Worm (Caenorhabditis elegans): Measurements from ENCODE around the gene C05C9.2.

Gene C05C9.2

ce11 chrX:11196741-11197140, 43.9 kb downstream of the C05C9.2 start, which contains the start of gene C34F6.1:
TSS of gene C34F6.1 (minus strand) at chrX:11196841.
- no peak for TF ChIP-seq dve-1 (tag; optimal IDR thresholded peaks at IDR 0.05)
- no peak for TF ChIP-seq fkh-10 (GFP tag; optimal IDR thresholded peaks at IDR 0.05)
- no peak for TF ChIP-seq Y22D7AL.16 (tag; optimal IDR thresholded peaks at IDR 0.05)
- no peak for TF ChIP-seq gmeb-2 (tag; optimal IDR thresholded peaks at IDR 0.05)
- TF ChIP-seq ceh-18 (tag; optimal IDR thresholded peaks at IDR 0.05): no peak
- TF ChIP-seq ama-1 (optimal IDR thresholded peaks at IDR 0.05): no peak
- no peak for TF ChIP-seq T23F11.4 (GFP tag; optimal IDR thresholded peaks at IDR 0.05)
- TF ChIP-seq nfya-1 (tag; optimal IDR thresholded peaks at IDR 0.05): no peak

ce11 chrX:11199155-11199554, 46.3 kb downstream of the C05C9.2 start, which contains the start of gene col-178:
TSS of gene col-178 (plus strand) at chrX:11199455.
- TF ChIP-seq C08G9.2 (tag; optimal IDR thresholded peaks at IDR 0.05) (no peak), lim-6 (tag; optimal IDR thresholded peaks at IDR 0.05) (no peak), sox-4 (tag; optimal IDR thresholded peaks at IDR 0.05) (no peak), hlh-30 (tag; optimal IDR thresholded peaks at IDR 0.05; ENCODE audit: insufficient read depth) (no peak), T23F11.4 (GFP tag; optimal IDR thresholded peaks at IDR 0.05) (no peak), ttx-3 (tag; optimal IDR thresholded peaks at IDR 0.05) (no peak), nhr-11 (tag; optimal IDR thresholded peaks at IDR 0.05) (no peak)

ce11 chrX:11201165-11201564, 48.3 kb downstream of the C05C9.2 start, which contains the start of gene col-179:
TSS of gene col-179 (plus strand) at chrX:11201465.
- TF ChIP-seq dmd-4 (tag; optimal IDR thresholded peaks at IDR 0.05; ENCODE audit: borderline replicate concordance): no peak
- TF ChIP-seq ceh-48 (tag; optimal IDR thresholded peaks at IDR 0.05): no peak
- TF ChIP-seq mec-3 (tag; optimal IDR thresholded peaks at IDR 0.05; ENCODE audit: borderline replicate concordance): no peak
- TF ChIP-seq unc-3 (GFP tag; conservative IDR thresholded peaks at IDR 0.05): no peak
- TF ChIP-seq unc-3 (tag; optimal IDR thresholded peaks at IDR 0.05): no peak
- no peak for TF ChIP-seq pat-9 (tag; optimal IDR thresholded peaks at IDR 0.05)
- no peak for TF ChIP-seq che-1 (tag; optimal IDR thresholded peaks at IDR 0.05)
- TF ChIP-seq ahr-1 (tag; optimal IDR thresholded peaks at IDR 0.05): no peak
- TF ChIP-seq hlh-13 (GFP tag; optimal IDR thresholded peaks at IDR 0.05): no peak

- TF ChIP-seq ceh-9 (tag; optimal IDR thresholded peaks at IDR 0.05) (no peak), ceh-34 (tag; optimal IDR thresholded peaks at IDR 0.05) (no peak), pag-3 (tag; optimal IDR thresholded peaks at IDR 0.05; ENCODE audit: borderline replicate concordance) (no peak), pat-9 (tag; optimal IDR thresholded peaks at IDR 0.05) (no peak), K09A11.1 (tag; optimal IDR thresholded peaks at IDR 0.05; ENCODE audit: insufficient read depth) (no peak), fkh-6 (tag; optimal IDR thresholded peaks at IDR 0.05) (no peak), unc-55 (GFP tag; optimal IDR thresholded peaks at IDR 0.05) (no peak), lim-6 (tag; optimal IDR thresholded peaks at IDR 0.05) (no peak), C08G9.2 (tag; optimal IDR thresholded peaks at IDR 0.05) (no peak), ceh-31 (tag; optimal IDR thresholded peaks at IDR 0.05) (no peak), nhr-11 (tag; optimal IDR thresholded peaks at IDR 0.05) (no peak), pha-2 (tag; optimal IDR thresholded peaks at IDR 0.05) (no peak), zip-5 (tag; optimal IDR thresholded peaks at IDR 0.05) (no peak), ceh-45 (GFP tag; IDR thresholded peaks at IDR 0.05) (no peak), F13H6.1 (tag; optimal IDR thresholded peaks at IDR 0.05) (no peak), sdc-2 (tag; optimal IDR thresholded peaks at IDR 0.05) (no peak), sox-2 (GFP tag; IDR thresholded peaks at IDR 0.05) (no peak), dve-1 (tag; optimal IDR thresholded peaks at IDR 0.05) (no peak), ahr-1 (tag; optimal IDR thresholded peaks at IDR 0.05) (no peak), K02D7.2 (tag; optimal IDR thresholded peaks at IDR 0.05) (no peak)
Observed at ce11 chrX:11203773-11204172, 50.9 kb downstream of the C05C9.2 start, which contains the start of gene C34F6.11. TSS of gene C34F6.11 (minus strand) at chrX:11203932.
